Fruit fly (Drosophila melanogaster) whole organism, embryonic: ENCODE measurements around the gene CG32040.

Experiments
- Ada2b ChIP-seq: fragments of 200-800 bp; sonication (Bioruptor generic); IDR thresholded peaks from 2 replicates; pipeline ENCODE4 v1.3.6; 2022; ENCODE audit warnings: missing biosample characterization, missing genetic modification characterization
- Atf6 ChIP-seq: fragments of 200-800 bp; sonication (Bioruptor generic); IDR thresholded peaks from 2 replicates; pipeline ENCODE4 v1.3.6; 2022; ENCODE audit warnings: missing biosample characterization, missing genetic modification characterization
- CG10147 ChIP-seq: fragments of 200-800 bp; sonication (Bioruptor generic); optimal IDR thresholded peaks from 2 replicates; lab custom pipeline; 2019; ENCODE audit warnings: missing biosample characterization, mild to moderate bottlenecking, missing genetic modification characterization, moderate library complexity
- CG13624 ChIP-seq: fragments of 200-800 bp; sonication (Bioruptor generic); optimal IDR thresholded peaks from 2 replicates; lab custom pipeline; 2016; ENCODE audit warnings: missing biosample characterization, missing genetic modification characterization
- CG15479 ChIP-seq: fragments of 200-800 bp; sonication (Bioruptor generic); optimal IDR thresholded peaks from 3 replicates; lab custom pipeline; 2019; ENCODE audit warnings: missing biosample characterization, mild to moderate bottlenecking, missing genetic modification characterization, moderate library complexity
- CG18011 ChIP-seq: fragments of 200-800 bp; sonication (Bioruptor generic); optimal IDR thresholded peaks from 2 replicates; lab custom pipeline; 2017; ENCODE audit warnings: missing biosample characterization, missing genetic modification characterization, mild to moderate bottlenecking, moderate library complexity, missing genotype
- CG2889 ChIP-seq: fragments of 200-800 bp; sonication (Bioruptor generic); IDR thresholded peaks from 3 replicates; pipeline ENCODE4 v1.3.6; 2022; ENCODE audit warnings: missing biosample characterization, missing genetic modification characterization
- CG31441 ChIP-seq: fragments of 200-800 bp; sonication (Bioruptor generic); IDR thresholded peaks from 2 replicates; pipeline ENCODE4 v1.3.6; 2022; ENCODE audit warnings: missing biosample characterization, missing genetic modification characterization
- CG3163 ChIP-seq: fragments of 200-800 bp; sonication (Bioruptor generic); optimal IDR thresholded peaks from 3 replicates; lab custom pipeline; 2016; ENCODE audit warnings: missing biosample characterization, missing genetic modification characterization
- CG32532 ChIP-seq: fragments of 200-800 bp; sonication (Bioruptor generic); IDR thresholded peaks from 2 replicates; pipeline ENCODE4 v1.3.6; 2022; ENCODE audit warnings: missing biosample characterization, missing genetic modification characterization
- CG32767 ChIP-seq: fragments of 200-800 bp; sonication (Bioruptor generic); IDR thresholded peaks from 2 replicates; pipeline ENCODE4 v1.3.6; 2022; ENCODE audit warnings: missing biosample characterization, missing genetic modification characterization
- CG33213 ChIP-seq: fragments of 200-800 bp; sonication (Bioruptor generic); optimal IDR thresholded peaks from 3 replicates; lab custom pipeline; 2016; ENCODE audit warnings: missing biosample characterization, missing genetic modification characterization
- CG3995 ChIP-seq: fragments of 200-800 bp; sonication (Bioruptor generic); optimal IDR thresholded peaks from 3 replicates; lab custom pipeline; 2016; ENCODE audit warnings: missing biosample characterization, missing genetic modification characterization
- CG4404 ChIP-seq: fragments of 200-800 bp; sonication (Bioruptor generic); IDR thresholded peaks from 2 replicates; pipeline ENCODE4 v1.3.6; 2022; ENCODE audit warnings: missing biosample characterization, missing genetic modification characterization
- CG8089 ChIP-seq: fragments of 200-800 bp; sonication (Bioruptor generic); optimal IDR thresholded peaks from 3 replicates; lab custom pipeline; 2016; ENCODE audit warnings: missing biosample characterization, missing genetic modification characterization
- CG8290 ChIP-seq, 3 experiments: fragments of 200-800 bp; sonication (Bioruptor generic); optimal IDR thresholded peaks; 2 replicates each; lab custom pipeline; 2016 to 2019; ENCODE audit warnings: missing biosample characterization in 3 of 3, missing genetic modification characterization in 3 of 3, mild to moderate bottlenecking in 2 of 3, moderate library complexity in 1 of 3
- Dbx ChIP-seq: fragments of 200-800 bp; sonication (Bioruptor generic); IDR thresholded peaks from 3 replicates; pipeline ENCODE4 v1.3.6; 2022; ENCODE audit warnings: missing biosample characterization, missing genetic modification characterization
- Deaf1 ChIP-seq: fragments of 200-800 bp; optimal IDR thresholded peaks from 3 replicates; lab custom pipeline; 2019; ENCODE audit warnings: missing biosample characterization, mild to moderate bottlenecking, missing genetic modification characterization, moderate library complexity
- Dfd ChIP-seq, 2 experiments: fragments of >200 bp; optimal IDR thresholded peaks; 2 replicates each; lab custom pipeline; 2017; ENCODE audit warnings: missing biosample characterization in 2 of 2, missing genetic modification characterization in 2 of 2
- H2.0 ChIP-seq: fragments of 200-800 bp; sonication (Bioruptor generic); IDR thresholded peaks from 2 replicates; pipeline ENCODE4 v1.3.6; 2022; ENCODE audit warnings: missing biosample characterization, missing genetic modification characterization
- HHEX ChIP-seq: fragments of 200-800 bp; sonication (Bioruptor generic); optimal IDR thresholded peaks from 3 replicates; lab custom pipeline; 2017; ENCODE audit warnings: missing biosample characterization, mild to moderate bottlenecking, missing genetic modification characterization, missing genetic modification reagents
- Hr51 ChIP-seq, 2 experiments: fragments of 200-800 bp; sonication (Bioruptor generic); optimal IDR thresholded peaks; 2 replicates in 1 of 2; 3 replicates in 1 of 2; lab custom pipeline; 2016 to 2018; ENCODE audit warnings: missing biosample characterization in 2 of 2, missing genetic modification characterization in 2 of 2, mild to moderate bottlenecking in 1 of 2, moderate library complexity in 1 of 2
- Med ChIP-seq: fragments of 200-800 bp; sonication (Bioruptor generic); peaks from one replicate; lab custom pipeline; 2016; ENCODE audit warnings: missing biosample characterization, missing genetic modification characterization, mild to moderate bottlenecking, inconsistent platforms, moderate library complexity
- Meics ChIP-seq: fragments of 200-800 bp; sonication (Bioruptor generic); optimal IDR thresholded peaks from 2 replicates; lab custom pipeline; 2017; ENCODE audit warnings: missing biosample characterization, mild to moderate bottlenecking, missing genetic modification characterization
- Myb ChIP-seq: fragments of 200-800 bp; sonication (Bioruptor generic); optimal IDR thresholded peaks from 2 replicates; lab custom pipeline; 2016; ENCODE audit warnings: missing biosample characterization, missing genetic modification characterization
- Ptx1 ChIP-seq: fragments of 200-800 bp; sonication (Bioruptor generic); IDR thresholded peaks from 2 replicates; pipeline ENCODE4 v1.3.6; 2022; ENCODE audit warnings: missing biosample characterization, missing genetic modification characterization
- Side ChIP-seq: fragments of 200-800 bp; sonication (Bioruptor generic); optimal IDR thresholded peaks from 2 replicates; lab custom pipeline; 2016; ENCODE audit warnings: missing biosample characterization, missing genetic modification characterization
- Taf1 ChIP-seq: fragments of 200-800 bp; sonication (Bioruptor generic); IDR thresholded peaks from 2 replicates; pipeline ENCODE4 v1.3.6; 2022; ENCODE audit warnings: missing biosample characterization, missing genetic modification characterization
- Trl ChIP-seq, 3 experiments: fragments of >200 bp in 2 of 3; fragments of 200-800 bp in 1 of 3; sonication (Bioruptor generic) in 1 of 3; optimal IDR thresholded peaks; 2 replicates in 1 of 3; 3 replicates in 2 of 3; lab custom pipeline; 2016 to 2017; ENCODE audit warnings: missing biosample characterization in 1 of 3, missing genetic modification characterization in 1 of 3
- abd-A ChIP-seq: fragments of 200-800 bp; sonication (Bioruptor generic); optimal IDR thresholded peaks from 3 replicates; lab custom pipeline; 2019; ENCODE audit warnings: missing biosample characterization, mild to moderate bottlenecking, missing genetic modification characterization, moderate library complexity
- al ChIP-seq: fragments of 200-800 bp; sonication (Bioruptor generic); IDR thresholded peaks from 2 replicates; pipeline ENCODE4 v1.3.6; 2022; ENCODE audit warnings: missing biosample characterization, missing genetic modification characterization
- bowl ChIP-seq: fragments of 200-800 bp; sonication (Bioruptor generic); IDR thresholded peaks from 2 replicates; pipeline ENCODE4 v1.3.6; 2022; ENCODE audit warnings: missing biosample characterization, missing genetic modification characterization
- ci ChIP-seq: fragments of 200-800 bp; sonication (Bioruptor generic); IDR thresholded peaks from 3 replicates; pipeline ENCODE4 v1.3.6; 2022; ENCODE audit warnings: missing biosample characterization, missing genetic modification characterization
- crol ChIP-seq: fragments of 200-800 bp; sonication (Bioruptor generic); IDR thresholded peaks from 2 replicates; pipeline ENCODE4 v1.3.6; 2022; ENCODE audit warnings: missing biosample characterization, missing genetic modification characterization
- cwo ChIP-seq: fragments of 200-800 bp; sonication (Bioruptor generic); optimal IDR thresholded peaks from 3 replicates; lab custom pipeline; 2017; ENCODE audit warnings: missing biosample characterization, missing genetic modification characterization, mild to moderate bottlenecking, moderate library complexity, missing genetic modification reagents
- gem ChIP-seq: fragments of 200-800 bp; sonication (Bioruptor generic); optimal IDR thresholded peaks from 2 replicates; lab custom pipeline; 2019; ENCODE audit warnings: missing biosample characterization, mild to moderate bottlenecking, missing genetic modification characterization, moderate library complexity
- gsb ChIP-seq: fragments of 200-800 bp; sonication (Bioruptor generic); IDR thresholded peaks from 2 replicates; pipeline ENCODE4 v1.3.6; 2022; ENCODE audit warnings: missing biosample characterization, missing genetic modification characterization
- hbn ChIP-seq: fragments of 200-800 bp; sonication (Bioruptor generic); IDR thresholded peaks from 2 replicates; pipeline ENCODE4 v1.3.6; 2022; ENCODE audit warnings: missing biosample characterization, missing genetic modification characterization; ENCODE audit not compliant: partially characterized antibody
- lilli ChIP-seq: fragments of 200-800 bp; sonication (Bioruptor generic); optimal IDR thresholded peaks from 3 replicates; lab custom pipeline; 2016; ENCODE audit warnings: missing biosample characterization, missing genetic modification characterization
- org-1 ChIP-seq: fragments of 200-800 bp; sonication (Bioruptor generic); optimal IDR thresholded peaks from 2 replicates; lab custom pipeline; 2017; ENCODE audit warnings: missing biosample characterization, missing genetic modification characterization
- pita ChIP-seq: fragments of 200-800 bp; sonication (Bioruptor generic); optimal IDR thresholded peaks from 2 replicates; lab custom pipeline; 2017; ENCODE audit warnings: missing biosample characterization, mild to moderate bottlenecking, missing genetic modification characterization
- pros ChIP-seq: fragments of 200-800 bp; sonication (Bioruptor generic); optimal IDR thresholded peaks from 3 replicates; lab custom pipeline; 2019; ENCODE audit warnings: missing biosample characterization, mild to moderate bottlenecking, missing genetic modification characterization, moderate library complexity
- sc ChIP-seq, 3 experiments: fragments of >200 bp in 2 of 3; fragments of 200-800 bp in 1 of 3; sonication (Bioruptor generic) in 1 of 3; optimal IDR thresholded peaks; 2 replicates in 2 of 3; 3 replicates in 1 of 3; lab custom pipeline; 2017; ENCODE audit warnings: mild to moderate bottlenecking in 1 of 3, missing biosample characterization in 1 of 3, missing genetic modification characterization in 1 of 3, missing genetic modification reagents in 1 of 3
- sr ChIP-seq: fragments of 200-800 bp; sonication (Bioruptor generic); IDR thresholded peaks from 3 replicates; pipeline ENCODE4 v1.3.6; 2022; ENCODE audit warnings: missing biosample characterization, missing genetic modification characterization
- stwl ChIP-seq: fragments of 200-800 bp; sonication (Bioruptor generic); optimal IDR thresholded peaks from 3 replicates; lab custom pipeline; 2018; ENCODE audit warnings: missing biosample characterization, mild to moderate bottlenecking, missing genetic modification characterization, moderate library complexity
- trh ChIP-seq: fragments of 200-800 bp; sonication (Bioruptor generic); optimal IDR thresholded peaks from 2 replicates; lab custom pipeline; 2016; ENCODE audit warnings: missing biosample characterization, missing genetic modification characterization
- ttk ChIP-seq: fragments of 200-800 bp; sonication (Bioruptor generic); IDR thresholded peaks from 2 replicates; pipeline ENCODE4 v2.1.2; 2022; ENCODE audit warnings: missing biosample characterization, missing genetic modification characterization
- unpg ChIP-seq: fragments of 200-800 bp; sonication (Bioruptor generic); optimal IDR thresholded peaks from 3 replicates; lab custom pipeline; 2018; ENCODE audit warnings: missing biosample characterization, mild to moderate bottlenecking, missing genetic modification characterization, moderate library complexity

The CG32040 gene

DNA sequence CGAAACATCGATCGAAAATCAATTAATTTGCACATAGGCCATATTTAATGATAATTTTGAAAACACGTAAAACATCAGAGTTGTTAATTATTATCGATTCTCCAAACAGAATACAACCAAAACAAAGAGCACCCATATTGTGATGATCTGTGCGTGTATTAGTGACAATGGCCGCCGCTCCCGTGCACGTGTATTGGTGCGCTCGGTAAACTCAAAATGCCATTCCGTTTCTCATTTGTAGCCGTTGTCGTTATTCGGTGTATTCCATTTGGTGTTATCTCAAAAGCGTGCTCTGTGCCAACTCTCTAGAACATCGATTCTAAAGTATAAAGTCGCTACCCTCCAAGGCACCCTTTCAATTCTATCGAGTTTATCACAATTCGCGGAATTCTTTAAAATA lies 13.0 kb upstream of the CG32040 start (continued):
- TF ChIP-seq Myb (no peak), Med (GFP tag; lab: Kevin White, UChicago) (peak; percentile 53), CG8290 (GFP tag; optimal IDR thresholded peaks at IDR 0.05; lab: Kevin White, UChicago) (no peak), CG8290 (tag; optimal IDR thresholded peaks at IDR 0.05; lab: Kevin White, UChicago) (peak in 1 of 2 experiments; percentile 14), Trl (optimal IDR thresholded peaks at IDR 0.05; lab: Kevin White, UChicago) (peak; percentile 16 to 18), Trl (GFP tag; optimal IDR thresholded peaks at IDR 0.05; lab: Kevin White, UChicago) (no peak), CG33213 (GFP tag; lab: Kevin White, UChicago) (no peak), CG2889 (no peak), gem (no peak), Deaf1 (tag; lab: Kevin White, UChicago) (peak; percentile 46)

DNA sequence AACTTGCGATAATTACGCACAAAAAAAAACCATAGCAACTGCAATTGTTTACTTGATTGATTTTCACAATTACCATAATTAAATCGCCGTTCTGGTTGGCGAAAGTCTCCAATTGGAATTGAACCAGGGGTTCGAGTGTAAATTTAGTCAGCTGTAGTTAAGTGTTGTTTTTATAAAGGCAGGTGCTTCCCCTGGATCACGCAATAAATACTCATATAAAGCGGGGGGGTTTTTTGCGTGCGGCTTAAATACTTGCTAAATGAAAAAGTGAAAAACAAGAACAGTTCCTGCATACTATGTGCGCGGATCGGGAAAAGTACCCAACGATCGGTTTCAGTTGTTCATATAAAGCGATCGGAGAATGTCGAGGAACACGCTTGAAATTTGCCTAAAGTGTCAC lies 9.9 kb upstream of the CG32040 start:
- TF ChIP-seq Taf1 (GFP tag; lab: Robert Waterston, UW) (no peak), CG15479 (GFP tag; lab: Kevin White, UChicago) (no peak), HHEX (GFP tag; lab: Kevin White, UChicago) (no peak), CG3995 (no peak), trh (GFP tag; lab: Kevin White, UChicago) (no peak), ttk (GFP tag; lab: Robert Waterston, UW) (no peak), CG13624 (no peak), CG8089 (GFP tag; lab: Kevin White, UChicago) (no peak), Dbx (no peak), pros (no peak), Ptx1 (no peak), ci (no peak), sc (optimal IDR thresholded peaks at IDR 0.05; lab: Kevin White, UChicago) (no peak), sc (GFP tag; optimal IDR thresholded peaks at IDR 0.05; lab: Kevin White, UChicago) (no peak), Dfd (GFP tag; optimal IDR thresholded peaks at IDR 0.05; lab: Kevin White, UChicago) (no peak), gsb (no peak), crol (no peak)
- TF ChIP-seq, all 482 proteins: peak for 0

DNA sequence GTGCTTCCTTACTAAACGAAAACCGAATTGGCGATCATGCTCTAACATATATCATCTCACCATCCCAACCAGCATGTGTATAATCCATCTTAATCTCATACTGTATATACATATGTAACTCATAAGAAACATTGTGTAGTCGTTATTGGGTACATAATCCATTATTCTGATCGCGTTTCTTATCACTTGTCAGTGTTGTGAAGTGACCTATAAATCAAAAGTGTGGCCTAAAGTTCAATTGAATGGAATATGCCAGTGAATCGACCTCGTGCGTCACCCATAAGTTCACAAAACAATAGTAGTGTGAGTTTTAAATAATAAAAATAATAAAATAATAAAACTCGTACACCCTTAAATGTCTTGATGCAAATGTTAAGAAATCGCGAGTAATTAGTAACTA lies 8.7 kb upstream of the CG32040 start:
- no peak for TF ChIP-seq org-1 (GFP tag; lab: Kevin White, UChicago)
- TF ChIP-seq bowl (GFP tag; lab: Robert Waterston, UW): no peak
- peak; percentile 55 for TF ChIP-seq stwl
- TF ChIP-seq Meics: no peak

DNA sequence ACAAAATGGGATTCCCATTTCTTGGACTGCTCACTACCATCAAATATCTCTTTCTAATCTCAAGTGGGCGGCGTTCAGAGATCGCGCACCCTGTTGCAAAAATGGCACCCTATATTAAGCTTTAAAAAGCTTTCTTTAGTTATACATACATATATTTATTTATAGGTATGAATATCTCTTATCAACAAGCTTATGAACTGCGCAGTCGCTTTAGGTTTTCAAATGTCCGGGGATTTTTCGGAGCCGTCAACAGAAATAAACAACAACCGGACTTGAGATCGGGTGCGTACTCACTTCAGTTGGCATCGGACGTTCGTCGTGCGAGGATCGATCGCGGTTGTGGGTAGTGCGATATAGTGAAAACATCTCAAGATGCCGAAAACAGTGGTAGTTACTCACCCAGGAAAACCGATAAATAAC lies 4.5 kb upstream of the CG32040 start, which contains the start of gene PGRP-LF:
Gene PGRP-LF (plus strand): TSS at position 296 of the 420 bp plus-strand sequence.
- TF ChIP-seq Side (GFP tag; lab: Kevin White, UChicago) (no peak), pita (no peak), Hr51 (GFP tag; optimal IDR thresholded peaks at IDR 0.05; lab: Kevin White, UChicago) (peak in 1 of 2 experiments; percentile 1), CG18011 (GFP tag; lab: Kevin White, UChicago) (no peak), CG31441 (GFP tag; lab: Robert Waterston, UW) (no peak), al (GFP tag; lab: Robert Waterston, UW) (0 out of 2 replicates have a peak, but pooled peaks have one; percentile 5), Atf6 (GFP tag; lab: Robert Waterston, UW) (no peak; the same call in 1 of the 2 replicates), cwo (no peak), CG32532 (GFP tag; lab: Robert Waterston, UW) (0 out of 2 replicates have a peak, but pooled peaks have one; percentile 42), CG10147 (GFP tag; lab: Kevin White, UChicago) (peak; percentile 2), lilli (GFP tag; lab: Kevin White, UChicago) (peak; percentile 38), H2.0 (GFP tag; lab: Robert Waterston, UW) (no peak), CG32767 (GFP tag; lab: Robert Waterston, UW) (peak; percentile 35; the same call in 1 of the 2 replicates), CG4404 (GFP tag; lab: Robert Waterston, UW) (no peak), hbn (no peak), Ada2b (GFP tag; lab: Robert Waterston, UW) (no peak), sr (GFP tag; lab: Robert Waterston, UW) (peak; percentile 87), CG3163 (GFP tag; lab: Kevin White, UChicago) (peak; percentile 5), unpg (GFP tag; lab: Kevin White, UChicago) (peak; percentile 21), abd-A (peak; percentile 72)
